Fruit fly (Drosophila melanogaster) whole organism, embryonic: Measurements from ENCODE around the gene CG44838.

ENCODE experiments used
- Adf1 ChIP-seq: fragments of 200-800 bp; sonication (Bioruptor generic); IDR thresholded peaks from 2 replicates; pipeline ENCODE4 v1.3.6; 2022; ENCODE audit warnings: missing biosample characterization, missing genetic modification characterization
- Antp ChIP-seq: fragments of 200-800 bp; sonication (Bioruptor generic); optimal IDR thresholded peaks from 3 replicates; lab custom pipeline; 2016; ENCODE audit warnings: missing biosample characterization, missing genetic modification characterization
- Atf3 ChIP-seq: fragments of 200-800 bp; sonication (Bioruptor generic); optimal IDR thresholded peaks from 3 replicates; lab custom pipeline; 2016; ENCODE audit warnings: missing biosample characterization, missing genetic modification characterization
- Blimp-1 ChIP-seq: fragments of 200-800 bp; sonication (Bioruptor generic); optimal IDR thresholded peaks from 3 replicates; lab custom pipeline; 2018; ENCODE audit warnings: missing biosample characterization, missing genetic modification characterization, mild to moderate bottlenecking, moderate library complexity, missing genetic modification reagents
- CG11093 ChIP-seq: fragments of 200-800 bp; sonication (Bioruptor generic); IDR thresholded peaks from 3 replicates; pipeline ENCODE4 v1.3.6; 2022; ENCODE audit warnings: missing biosample characterization, missing genetic modification characterization
- CG11398 ChIP-seq: fragments of 200-800 bp; sonication (Bioruptor generic); optimal IDR thresholded peaks from 2 replicates; lab custom pipeline; 2016; ENCODE audit warnings: missing biosample characterization, missing genetic modification characterization
- CG12071 ChIP-seq: fragments of 200-800 bp; sonication (Bioruptor generic); optimal IDR thresholded peaks from 3 replicates; lab custom pipeline; 2018; ENCODE audit warnings: missing biosample characterization, mild to moderate bottlenecking, missing genetic modification characterization
- CG13424 ChIP-seq: fragments of 200-800 bp; sonication (Bioruptor generic); optimal IDR thresholded peaks from 2 replicates; lab custom pipeline; 2019; ENCODE audit warnings: missing biosample characterization, mild to moderate bottlenecking, missing genetic modification characterization, moderate library complexity
- CG13624 ChIP-seq: fragments of 200-800 bp; sonication (Bioruptor generic); optimal IDR thresholded peaks from 2 replicates; lab custom pipeline; 2016; ENCODE audit warnings: missing biosample characterization, missing genetic modification characterization
- CG13775 ChIP-seq: fragments of 200-800 bp; sonication (Bioruptor generic); optimal IDR thresholded peaks from 3 replicates; lab custom pipeline; 2017; ENCODE audit warnings: missing biosample characterization, mild to moderate bottlenecking, missing genetic modification characterization
- CG14710 ChIP-seq: fragments of 200-800 bp; sonication (Bioruptor generic); optimal IDR thresholded peaks from 3 replicates; lab custom pipeline; 2019; ENCODE audit warnings: missing biosample characterization, mild to moderate bottlenecking, missing genetic modification characterization, moderate library complexity
- CG15269 ChIP-seq: fragments of 200-800 bp; sonication (Bioruptor generic); optimal IDR thresholded peaks from 2 replicates; lab custom pipeline; 2018; ENCODE audit warnings: missing biosample characterization, mild to moderate bottlenecking, missing genetic modification characterization, moderate library complexity
- CG1603 ChIP-seq: fragments of 200-800 bp; sonication (Bioruptor generic); optimal IDR thresholded peaks from 2 replicates; lab custom pipeline; 2019; ENCODE audit warnings: missing biosample characterization, mild to moderate bottlenecking, missing genetic modification characterization, moderate library complexity
- CG1647 ChIP-seq: fragments of 200-800 bp; sonication (Bioruptor generic); optimal IDR thresholded peaks from 3 replicates; lab custom pipeline; 2016; ENCODE audit warnings: missing biosample characterization, missing genetic modification characterization
- CG18262 ChIP-seq: fragments of 200-800 bp; optimal IDR thresholded peaks from 3 replicates; lab custom pipeline; 2019; ENCODE audit warnings: missing biosample characterization, mild to moderate bottlenecking, missing genetic modification characterization, moderate library complexity
- CG2120 ChIP-seq: fragments of 200-800 bp; sonication (Bioruptor generic); optimal IDR thresholded peaks from 3 replicates; lab custom pipeline; 2016; ENCODE audit warnings: missing biosample characterization, missing genetic modification characterization
- CG2875 ChIP-seq: fragments of 200-800 bp; sonication (Bioruptor generic); optimal IDR thresholded peaks from 2 replicates; lab custom pipeline; 2017; ENCODE audit warnings: missing biosample characterization, mild to moderate bottlenecking, missing genetic modification characterization, missing genetic modification reagents
- CG31441 ChIP-seq: fragments of 200-800 bp; sonication (Bioruptor generic); IDR thresholded peaks from 2 replicates; pipeline ENCODE4 v1.3.6; 2022; ENCODE audit warnings: missing biosample characterization, missing genetic modification characterization
- CG32772 ChIP-seq: fragments of 200-800 bp; sonication (Bioruptor generic); IDR thresholded peaks from 2 replicates; pipeline ENCODE4 v1.3.6; 2022; ENCODE audit warnings: missing biosample characterization, missing genetic modification characterization
- CG3847 ChIP-seq: fragments of 200-800 bp; sonication (Bioruptor generic); IDR thresholded peaks from 2 replicates; pipeline ENCODE4 v1.3.6; 2022; ENCODE audit warnings: missing biosample characterization, missing genetic modification characterization
- CG6791 ChIP-seq: fragments of 200-800 bp; sonication (Bioruptor generic); IDR thresholded peaks from 3 replicates; pipeline ENCODE4 v1.3.6; 2022; ENCODE audit warnings: missing biosample characterization, missing genetic modification characterization; ENCODE audit not compliant: partially characterized antibody
- CG7928 ChIP-seq: fragments of 200-800 bp; sonication (Bioruptor generic); optimal IDR thresholded peaks from 2 replicates; lab custom pipeline; 2017; ENCODE audit warnings: missing biosample characterization, mild to moderate bottlenecking, missing genetic modification characterization
- CG8765 ChIP-seq: fragments of 200-800 bp; sonication (Bioruptor generic); IDR thresholded peaks from 2 replicates; pipeline ENCODE4 v1.3.6; 2022; ENCODE audit warnings: missing biosample characterization, missing genetic modification characterization
- Dbx ChIP-seq: fragments of 200-800 bp; sonication (Bioruptor generic); IDR thresholded peaks from 3 replicates; pipeline ENCODE4 v1.3.6; 2022; ENCODE audit warnings: missing biosample characterization, missing genetic modification characterization
- Dfd ChIP-seq, 2 experiments: fragments of >200 bp; optimal IDR thresholded peaks; 2 replicates each; lab custom pipeline; 2017; ENCODE audit warnings: missing biosample characterization in 2 of 2, missing genetic modification characterization in 2 of 2
- Dp ChIP-seq: fragments of 200-800 bp; sonication (Bioruptor generic); optimal IDR thresholded peaks from 2 replicates; lab custom pipeline; 2018; ENCODE audit warnings: missing biosample characterization, mild to moderate bottlenecking, missing genetic modification characterization, moderate library complexity
- Elba2 ChIP-seq: fragments of 200-800 bp; sonication (Bioruptor generic); optimal IDR thresholded peaks from 3 replicates; lab custom pipeline; 2016; ENCODE audit warnings: missing biosample characterization, missing genetic modification characterization
- GATAe ChIP-seq: fragments of 200-800 bp; sonication (Bioruptor generic); conservative IDR thresholded peaks from 2 replicates; pipeline ENCODE4 v1.3.6; 2022; ENCODE audit warnings: missing biosample characterization, missing genetic modification characterization
- Hmx ChIP-seq: fragments of 200-800 bp; sonication (Bioruptor generic); optimal IDR thresholded peaks from 2 replicates; lab custom pipeline; 2016; ENCODE audit warnings: missing biosample characterization, missing genetic modification characterization
- Lim3 ChIP-seq: fragments of 200-800 bp; sonication (Bioruptor generic); IDR thresholded peaks from 2 replicates; pipeline ENCODE4 v1.3.6; 2022; ENCODE audit warnings: missing biosample characterization, missing genetic modification characterization
- Mrtf ChIP-seq: fragments of 200-800 bp; sonication (Bioruptor generic); IDR thresholded peaks from 3 replicates; pipeline ENCODE4 v1.3.6; 2022; ENCODE audit warnings: missing biosample characterization, missing genetic modification characterization
- NFAT ChIP-seq: fragments of 200-800 bp; sonication (Bioruptor generic); IDR thresholded peaks from 2 replicates; pipeline ENCODE4 v1.3.6; 2022; ENCODE audit warnings: missing biosample characterization, missing genetic modification characterization
- Pdp1 ChIP-seq, 2 experiments: fragments of 200-800 bp; sonication (Bioruptor generic); optimal IDR thresholded peaks; 3 replicates each; lab custom pipeline; 2016; ENCODE audit warnings: missing biosample characterization in 2 of 2, missing genetic modification characterization in 2 of 2, mild to moderate bottlenecking in 1 of 2, moderate library complexity in 1 of 2
- TFAM ChIP-seq: fragments of 200-800 bp; sonication (Bioruptor generic); optimal IDR thresholded peaks from 2 replicates; lab custom pipeline; 2017; ENCODE audit warnings: missing biosample characterization, missing genetic modification characterization, inconsistent platforms
- Trl ChIP-seq, 3 experiments: fragments of >200 bp in 2 of 3; fragments of 200-800 bp in 1 of 3; sonication (Bioruptor generic) in 1 of 3; optimal IDR thresholded peaks; 2 replicates in 1 of 3; 3 replicates in 2 of 3; lab custom pipeline; 2016 to 2017; ENCODE audit warnings: missing biosample characterization in 1 of 3, missing genetic modification characterization in 1 of 3
- Usf ChIP-seq: fragments of 200-800 bp; sonication (Bioruptor generic); optimal IDR thresholded peaks from 2 replicates; lab custom pipeline; 2017; ENCODE audit warnings: missing genotype, missing biosample characterization, missing genetic modification characterization
- ab ChIP-seq: fragments of 200-800 bp; sonication (Bioruptor generic); optimal IDR thresholded peaks from 2 replicates; lab custom pipeline; 2016; ENCODE audit warnings: missing biosample characterization, missing genetic modification characterization
- cas ChIP-seq: fragments of 200-800 bp; sonication (Bioruptor generic); IDR thresholded peaks from 2 replicates; pipeline ENCODE4 v1.3.6; 2022; ENCODE audit warnings: missing biosample characterization, missing genetic modification characterization
- crol ChIP-seq: fragments of 200-800 bp; sonication (Bioruptor generic); IDR thresholded peaks from 2 replicates; pipeline ENCODE4 v1.3.6; 2022; ENCODE audit warnings: missing biosample characterization, missing genetic modification characterization
- disco-r ChIP-seq: fragments of 200-800 bp; sonication (Bioruptor generic); optimal IDR thresholded peaks from 2 replicates; lab custom pipeline; 2016; ENCODE audit warnings: missing biosample characterization, missing genetic modification characterization
- eve ChIP-seq, 2 experiments: fragments of >200 bp; optimal IDR thresholded peaks; 2 replicates each; lab custom pipeline; 2017; ENCODE audit warnings: missing biosample characterization in 2 of 2, missing genetic modification characterization in 2 of 2
- fu2 ChIP-seq: fragments of 200-800 bp; sonication (Bioruptor generic); optimal IDR thresholded peaks from 2 replicates; lab custom pipeline; 2016; ENCODE audit warnings: missing biosample characterization, missing genetic modification characterization
- h ChIP-seq: fragments of >200 bp; optimal IDR thresholded peaks from 2 replicates; lab custom pipeline; 2017
- hbn ChIP-seq: fragments of 200-800 bp; sonication (Bioruptor generic); IDR thresholded peaks from 2 replicates; pipeline ENCODE4 v1.3.6; 2022; ENCODE audit warnings: missing biosample characterization, missing genetic modification characterization; ENCODE audit not compliant: partially characterized antibody
- jumu ChIP-seq: fragments of 200-800 bp; sonication (Bioruptor generic); optimal IDR thresholded peaks from 3 replicates; lab custom pipeline; 2016; ENCODE audit warnings: missing biosample characterization, missing genetic modification characterization
- mirr ChIP-seq: fragments of 200-800 bp; sonication (Bioruptor generic); optimal IDR thresholded peaks from 3 replicates; lab custom pipeline; 2018; ENCODE audit warnings: missing biosample characterization, mild to moderate bottlenecking, missing genetic modification characterization
- pita ChIP-seq: fragments of 200-800 bp; sonication (Bioruptor generic); optimal IDR thresholded peaks from 2 replicates; lab custom pipeline; 2017; ENCODE audit warnings: missing biosample characterization, mild to moderate bottlenecking, missing genetic modification characterization
- schlank ChIP-seq: fragments of 200-800 bp; sonication (Bioruptor generic); optimal IDR thresholded peaks from 2 replicates; lab custom pipeline; 2018; ENCODE audit warnings: missing biosample characterization, mild to moderate bottlenecking, missing genetic modification characterization
- sim ChIP-seq: fragments of 200-800 bp; sonication (Bioruptor generic); IDR thresholded peaks from 2 replicates; pipeline ENCODE4 v1.3.6; 2022; ENCODE audit warnings: missing biosample characterization, missing genetic modification characterization
- slp2 ChIP-seq: fragments of 200-800 bp; sonication (Bioruptor generic); optimal IDR thresholded peaks from 2 replicates; lab custom pipeline; 2016; ENCODE audit warnings: missing biosample characterization, missing genetic modification characterization
- sob ChIP-seq: fragments of 200-800 bp; sonication (Bioruptor generic); IDR thresholded peaks from 2 replicates; pipeline ENCODE4 v1.3.6; 2022; ENCODE audit warnings: missing biosample characterization, missing genetic modification characterization
- tap ChIP-seq: fragments of 200-800 bp; optimal IDR thresholded peaks from 3 replicates; lab custom pipeline; 2019; ENCODE audit warnings: missing biosample characterization, mild to moderate bottlenecking, missing genetic modification characterization, moderate library complexity
- zfh1 ChIP-seq: fragments of 200-800 bp; sonication (Bioruptor generic); IDR thresholded peaks from 3 replicates; pipeline ENCODE4 v1.3.6; 2022; ENCODE audit warnings: missing biosample characterization, missing genetic modification characterization

CG44838 gene

DNA sequence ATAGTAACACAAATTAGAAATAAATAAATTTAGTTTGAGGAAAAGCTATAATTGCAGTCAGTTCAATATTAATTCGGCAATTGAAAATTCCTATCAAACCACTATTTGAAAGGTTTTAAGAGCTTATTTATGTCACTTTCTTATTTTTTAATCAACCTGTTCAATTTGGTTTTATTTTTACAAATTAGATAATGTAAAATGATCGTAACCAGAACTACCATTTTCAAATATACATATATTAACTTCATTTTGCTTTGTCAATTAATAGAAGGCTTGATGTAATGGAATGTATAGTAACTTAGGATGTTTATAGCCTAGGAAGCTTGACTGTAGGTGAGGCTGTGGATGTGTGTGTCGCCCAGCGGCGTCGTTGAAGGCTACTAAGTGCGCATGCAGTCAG, 5.7 kb downstream of the CG44838 start (continued):
- no peak for TF ChIP-seq CG14710 (tag; lab: Kevin White, UChicago)
- no peak for TF ChIP-seq zfh1 (GFP tag; lab: Robert Waterston, UW)
- TF ChIP-seq ab (GFP tag; lab: Kevin White, UChicago), result no peak
- TF ChIP-seq Blimp-1 (GFP tag; lab: Kevin White, UChicago), result peak; percentile 13
- no peak for TF ChIP-seq eve (GFP tag; optimal IDR thresholded peaks at IDR 0.05; lab: Kevin White, UChicago)
- no peak for TF ChIP-seq fu2 (GFP tag; lab: Kevin White, UChicago)
- TF ChIP-seq CG32772 (GFP tag; lab: Robert Waterston, UW), result no peak
- no peak for TF ChIP-seq Usf (GFP tag; lab: Kevin White, UChicago)
- no peak for TF ChIP-seq mirr (GFP tag; lab: Kevin White, UChicago)
- TF ChIP-seq CG11093, result no peak
- TF ChIP-seq CG6791 (GFP tag; lab: Robert Waterston, UW), result no peak
- no peak for TF ChIP-seq Pdp1 (GFP tag; optimal IDR thresholded peaks at IDR 0.05; lab: Kevin White, UChicago)
- no peak for TF ChIP-seq CG1647 (GFP tag; lab: Kevin White, UChicago)
- no peak for TF ChIP-seq sob (GFP tag; lab: Robert Waterston, UW)
- TF ChIP-seq Antp (GFP tag; lab: Kevin White, UChicago), result no peak
- no peak for TF ChIP-seq CG11398
- no peak for TF ChIP-seq Atf3 (GFP tag; lab: Kevin White, UChicago)
- no peak for TF ChIP-seq schlank (tag; lab: Kevin White, UChicago)
- TF ChIP-seq NFAT, result no peak
- TF ChIP-seq Adf1 (GFP tag; lab: Robert Waterston, UW), result no peak
- TF ChIP-seq CG2120, result peak; percentile 47
- no peak for TF ChIP-seq Dbx
- peak; percentile 15 for TF ChIP-seq CG13775 (GFP tag; lab: Kevin White, UChicago)
- TF ChIP-seq Mrtf (GFP tag; lab: Robert Waterston, UW), result no peak
- TF ChIP-seq disco-r (GFP tag; lab: Kevin White, UChicago), result no peak
- TF ChIP-seq CG15269 (tag; lab: Kevin White, UChicago), result peak; percentile 26
- TF ChIP-seq slp2, result no peak
- no peak for TF ChIP-seq Trl (optimal IDR thresholded peaks at IDR 0.05; lab: Kevin White, UChicago)
- TF ChIP-seq Trl (GFP tag; optimal IDR thresholded peaks at IDR 0.05; lab: Kevin White, UChicago), result no peak
- peak; percentile 51; the same call in 1 of the 2 replicates for TF ChIP-seq CG31441 (GFP tag; lab: Robert Waterston, UW)
- no peak for TF ChIP-seq pita (GFP tag; lab: Kevin White, UChicago)
- no peak for TF ChIP-seq jumu (GFP tag; lab: Kevin White, UChicago)
- TF ChIP-seq crol (GFP tag; lab: Robert Waterston, UW), result no peak
- no peak for TF ChIP-seq CG3847 (GFP tag; lab: Robert Waterston, UW)
- no peak for TF ChIP-seq CG2875 (GFP tag; lab: Kevin White, UChicago)
- TF ChIP-seq CG8765 (GFP tag; lab: Robert Waterston, UW), result no peak
- TF ChIP-seq hbn (GFP tag; lab: Robert Waterston, UW), result no peak
- TF ChIP-seq cas, result no peak
- no peak for TF ChIP-seq sim
- TF ChIP-seq CG18262 (tag; lab: Kevin White, UChicago), result peak; percentile 28
- no peak for TF ChIP-seq CG7928
- no peak for TF ChIP-seq Dp (GFP tag; lab: Kevin White, UChicago)
- no peak for TF ChIP-seq CG13624 (GFP tag; lab: Kevin White, UChicago)
- no peak for TF ChIP-seq TFAM (GFP tag; lab: Kevin White, UChicago)
- no peak for TF ChIP-seq Hmx (GFP tag; lab: Kevin White, UChicago)
- TF ChIP-seq tap (tag; lab: Kevin White, UChicago), result no peak
- no peak for TF ChIP-seq Dfd (GFP tag; optimal IDR thresholded peaks at IDR 0.05; lab: Kevin White, UChicago)
- no peak for TF ChIP-seq h (lab: Kevin White, UChicago)
- no peak for TF ChIP-seq CG1603 (tag; lab: Kevin White, UChicago)
- TF ChIP-seq GATAe (GFP tag; lab: Robert Waterston, UW), result no peak
- no peak for TF ChIP-seq Lim3 (GFP tag; lab: Robert Waterston, UW)
- peak; percentile 59 for TF ChIP-seq CG13424 (tag; lab: Kevin White, UChicago)
- no peak for TF ChIP-seq Elba2 (GFP tag; lab: Kevin White, UChicago)
- no peak for TF ChIP-seq CG12071 (GFP tag; lab: Kevin White, UChicago)
